Fruit fly (Drosophila melanogaster) whole organism, embryonic: Measurements from ENCODE around the gene arx.

Experiments
- CG12071 ChIP-seq: fragments of 200-800 bp; sonication (Bioruptor generic); optimal IDR thresholded peaks from 3 replicates; lab custom pipeline; 2018; ENCODE audit warnings: missing biosample characterization, mild to moderate bottlenecking, missing genetic modification characterization
- CG12104 ChIP-seq: fragments of 200-800 bp; sonication (Bioruptor generic); optimal IDR thresholded peaks from 3 replicates; lab custom pipeline; 2016; ENCODE audit warnings: missing biosample characterization, missing genetic modification characterization
- CG12219 ChIP-seq: fragments of 200-800 bp; sonication (Bioruptor generic); optimal IDR thresholded peaks from 3 replicates; lab custom pipeline; 2018; ENCODE audit warnings: missing biosample characterization, mild to moderate bottlenecking, missing genetic modification characterization
- CG12769 ChIP-seq: fragments of 200-800 bp; sonication (Bioruptor generic); optimal IDR thresholded peaks from 2 replicates; lab custom pipeline; 2019; ENCODE audit warnings: missing biosample characterization, mild to moderate bottlenecking, missing genetic modification characterization, moderate library complexity
- CG13894 ChIP-seq: fragments of 200-800 bp; sonication (Bioruptor generic); optimal IDR thresholded peaks from 3 replicates; lab custom pipeline; 2018; ENCODE audit warnings: missing biosample characterization, mild to moderate bottlenecking, missing genetic modification characterization, moderate library complexity
- CG14014 ChIP-seq: fragments of 200-800 bp; sonication (Bioruptor generic); IDR thresholded peaks from 2 replicates; pipeline ENCODE4 v1.3.6; 2022; ENCODE audit warnings: missing biosample characterization, missing genetic modification characterization
- CG17186 ChIP-seq: fragments of 200-800 bp; sonication (Bioruptor generic); optimal IDR thresholded peaks from 3 replicates; lab custom pipeline; 2017; ENCODE audit warnings: missing biosample characterization, missing genetic modification reagents, missing genetic modification characterization
- CG18011 ChIP-seq: fragments of 200-800 bp; sonication (Bioruptor generic); optimal IDR thresholded peaks from 2 replicates; lab custom pipeline; 2017; ENCODE audit warnings: missing biosample characterization, missing genetic modification characterization, mild to moderate bottlenecking, moderate library complexity, missing genotype
- CG3065 ChIP-seq: fragments of 200-800 bp; sonication (Bioruptor generic); optimal IDR thresholded peaks from 2 replicates; lab custom pipeline; 2016; ENCODE audit warnings: missing biosample characterization, missing genetic modification characterization
- CG34376 ChIP-seq: fragments of 200-800 bp; sonication (Bioruptor generic); optimal IDR thresholded peaks from 2 replicates; lab custom pipeline; 2018; ENCODE audit warnings: missing biosample characterization, mild to moderate bottlenecking, missing genetic modification characterization
- CG4424 ChIP-seq: fragments of 200-800 bp; sonication (Bioruptor generic); optimal IDR thresholded peaks from 3 replicates; lab custom pipeline; 2016; ENCODE audit warnings: missing biosample characterization, missing genetic modification characterization
- CG5953 ChIP-seq: fragments of 200-800 bp; sonication (Bioruptor generic); IDR thresholded peaks from 2 replicates; pipeline ENCODE4 v1.3.6; 2022; ENCODE audit warnings: missing biosample characterization, missing genetic modification characterization
- CG6689 ChIP-seq: fragments of 200-800 bp; sonication (Bioruptor generic); IDR thresholded peaks from 2 replicates; pipeline ENCODE4 v1.3.6; 2022; ENCODE audit warnings: missing biosample characterization, missing genetic modification characterization
- CG6791 ChIP-seq: fragments of 200-800 bp; sonication (Bioruptor generic); IDR thresholded peaks from 3 replicates; pipeline ENCODE4 v1.3.6; 2022; ENCODE audit warnings: missing biosample characterization, missing genetic modification characterization; ENCODE audit not compliant: partially characterized antibody
- CG7987 ChIP-seq: fragments of 200-800 bp; sonication (Bioruptor generic); optimal IDR thresholded peaks from 2 replicates; lab custom pipeline; 2018; ENCODE audit warnings: missing biosample characterization, mild to moderate bottlenecking, missing genetic modification characterization, moderate library complexity
- CHES-1-like ChIP-seq: fragments of 200-800 bp; sonication (Bioruptor generic); optimal IDR thresholded peaks from 2 replicates; lab custom pipeline; 2016; ENCODE audit warnings: missing biosample characterization, missing genetic modification characterization
- CTCF ChIP-seq: fragments of 200-800 bp; sonication (Bioruptor generic); optimal IDR thresholded peaks from 2 replicates; lab custom pipeline; 2017; ENCODE audit warnings: missing biosample characterization, mild to moderate bottlenecking, missing genetic modification characterization, moderate library complexity
- Dbx ChIP-seq: fragments of 200-800 bp; sonication (Bioruptor generic); IDR thresholded peaks from 3 replicates; pipeline ENCODE4 v1.3.6; 2022; ENCODE audit warnings: missing biosample characterization, missing genetic modification characterization
- Eip74EF ChIP-seq, 2 experiments: fragments of 200-800 bp in 1 of 2; fragments of >200 bp in 1 of 2; sonication (Bioruptor generic) in 1 of 2; optimal IDR thresholded peaks; 2 replicates each; lab custom pipeline; 2017 to 2019; ENCODE audit warnings: missing biosample characterization in 2 of 2, missing genetic modification characterization in 2 of 2, mild to moderate bottlenecking in 1 of 2, moderate library complexity in 1 of 2
- Fer2 ChIP-seq: fragments of 200-800 bp; sonication (Bioruptor generic); optimal IDR thresholded peaks from 2 replicates; lab custom pipeline; 2018; ENCODE audit warnings: missing biosample characterization, mild to moderate bottlenecking, missing genetic modification characterization, moderate library complexity
- MBD-R2 ChIP-seq: fragments of 200-800 bp; sonication (Bioruptor generic); IDR thresholded peaks from 2 replicates; pipeline ENCODE4 v1.3.6; 2022; ENCODE audit warnings: missing biosample characterization, missing genetic modification characterization
- MESR4 ChIP-seq: fragments of 200-800 bp; sonication (Bioruptor generic); optimal IDR thresholded peaks from 2 replicates; lab custom pipeline; 2018; ENCODE audit warnings: missing biosample characterization, mild to moderate bottlenecking, missing genetic modification characterization, moderate library complexity
- Mad ChIP-seq: fragments of 200-800 bp; sonication (Bioruptor generic); optimal IDR thresholded peaks from 2 replicates; lab custom pipeline; 2016; ENCODE audit warnings: missing biosample characterization, missing genetic modification characterization
- Meics ChIP-seq: fragments of 200-800 bp; sonication (Bioruptor generic); optimal IDR thresholded peaks from 2 replicates; lab custom pipeline; 2017; ENCODE audit warnings: missing biosample characterization, mild to moderate bottlenecking, missing genetic modification characterization
- NC2β ChIP-seq: fragments of 200-800 bp; sonication (Bioruptor generic); optimal IDR thresholded peaks from 2 replicates; lab custom pipeline; 2016; ENCODE audit warnings: missing biosample characterization, missing genetic modification characterization
- Six4 ChIP-seq: fragments of 200-800 bp; sonication (Bioruptor generic); optimal IDR thresholded peaks from 2 replicates; lab custom pipeline; 2016; ENCODE audit warnings: missing biosample characterization, missing genetic modification characterization
- ara ChIP-seq: fragments of 200-800 bp; sonication (Bioruptor generic); IDR thresholded peaks from 2 replicates; pipeline ENCODE4 v1.3.6; 2022; ENCODE audit warnings: missing biosample characterization, missing genetic modification characterization
- bbx ChIP-seq: fragments of 200-800 bp; sonication (Bioruptor generic); IDR thresholded peaks from 2 replicates; pipeline ENCODE4 v1.3.6; 2022; ENCODE audit warnings: missing biosample characterization, missing genetic modification characterization; ENCODE audit not compliant: partially characterized antibody
- bcd ChIP-seq: fragments of 200-800 bp; sonication (Bioruptor generic); optimal IDR thresholded peaks from 2 replicates; lab custom pipeline; 2017; ENCODE audit warnings: missing biosample characterization, mild to moderate bottlenecking, missing genetic modification characterization
- bsh ChIP-seq, 2 experiments: fragments of 200-800 bp; sonication (Bioruptor generic); optimal IDR thresholded peaks; 2 replicates each; lab custom pipeline; 2017 to 2018; ENCODE audit warnings: mild to moderate bottlenecking in 2 of 2, missing biosample characterization in 2 of 2, missing genetic modification characterization in 2 of 2, moderate library complexity in 1 of 2
- crc ChIP-seq: fragments of 200-800 bp; sonication (Bioruptor generic); optimal IDR thresholded peaks from 2 replicates; lab custom pipeline; 2016; ENCODE audit warnings: missing biosample characterization, missing genetic modification characterization
- cwo ChIP-seq: fragments of 200-800 bp; sonication (Bioruptor generic); optimal IDR thresholded peaks from 3 replicates; lab custom pipeline; 2017; ENCODE audit warnings: missing biosample characterization, missing genetic modification characterization, mild to moderate bottlenecking, moderate library complexity, missing genetic modification reagents
- ftz-f1 ChIP-seq: fragments of 200-800 bp; sonication (Bioruptor generic); optimal IDR thresholded peaks from 2 replicates; lab custom pipeline; 2016; ENCODE audit warnings: missing biosample characterization, missing genetic modification characterization
- fu2 ChIP-seq: fragments of 200-800 bp; sonication (Bioruptor generic); optimal IDR thresholded peaks from 2 replicates; lab custom pipeline; 2016; ENCODE audit warnings: missing biosample characterization, missing genetic modification characterization
- gcm ChIP-seq: fragments of 200-800 bp; sonication (Bioruptor generic); optimal IDR thresholded peaks from 2 replicates; lab custom pipeline; 2019; ENCODE audit warnings: missing biosample characterization, mild to moderate bottlenecking, missing genetic modification characterization, moderate library complexity
- gro ChIP-seq: fragments of 200-800 bp; sonication (Bioruptor generic); optimal IDR thresholded peaks from 2 replicates; lab custom pipeline; 2016; ENCODE audit warnings: missing biosample characterization, missing genetic modification characterization
- hbn ChIP-seq: fragments of 200-800 bp; sonication (Bioruptor generic); IDR thresholded peaks from 2 replicates; pipeline ENCODE4 v1.3.6; 2022; ENCODE audit warnings: missing biosample characterization, missing genetic modification characterization; ENCODE audit not compliant: partially characterized antibody
- knrl ChIP-seq: fragments of 200-800 bp; sonication (Bioruptor generic); IDR thresholded peaks from 3 replicates; pipeline ENCODE4 v1.3.6; 2022; ENCODE audit warnings: missing biosample characterization, missing genetic modification characterization; ENCODE audit not compliant: partially characterized antibody
- lab ChIP-seq: fragments of 200-800 bp; sonication (Bioruptor generic); optimal IDR thresholded peaks from 3 replicates; lab custom pipeline; 2017; ENCODE audit warnings: missing biosample characterization, missing genetic modification characterization, mild to moderate bottlenecking, moderate library complexity, missing genetic modification reagents
- lilli ChIP-seq: fragments of 200-800 bp; sonication (Bioruptor generic); optimal IDR thresholded peaks from 3 replicates; lab custom pipeline; 2016; ENCODE audit warnings: missing biosample characterization, missing genetic modification characterization
- lov ChIP-seq, 2 experiments: fragments of 200-800 bp in 1 of 2; fragments of >200 bp in 1 of 2; sonication (Bioruptor generic) in 1 of 2; IDR thresholded peaks in 1 of 2; optimal IDR thresholded peaks in 1 of 2; 2 replicates in 1 of 2; 3 replicates in 1 of 2; pipeline versions ENCODE4 v1.3.6 to Lab custom; 2017 to 2022; ENCODE audit warnings: missing biosample characterization in 1 of 2, missing genetic modification characterization in 1 of 2
- mld ChIP-seq: fragments of 200-800 bp; sonication (Bioruptor generic); IDR thresholded peaks from 3 replicates; pipeline ENCODE4 v1.3.6; 2022; ENCODE audit warnings: missing biosample characterization, missing genetic modification characterization; ENCODE audit not compliant: partially characterized antibody
- nau ChIP-seq: fragments of 200-800 bp; sonication (Bioruptor generic); optimal IDR thresholded peaks from 3 replicates; lab custom pipeline; 2017; ENCODE audit warnings: missing biosample characterization, mild to moderate bottlenecking, missing genetic modification characterization, missing genetic modification reagents
- rib ChIP-seq: fragments of 200-800 bp; sonication (Bioruptor generic); IDR thresholded peaks from 2 replicates; pipeline ENCODE4 v1.3.6; 2022; ENCODE audit warnings: missing biosample characterization, missing genetic modification characterization
- sd ChIP-seq: fragments of 200-800 bp; sonication (Bioruptor generic); optimal IDR thresholded peaks from 3 replicates; lab custom pipeline; 2018; ENCODE audit warnings: missing biosample characterization, mild to moderate bottlenecking, missing genetic modification characterization, moderate library complexity
- sens ChIP-seq: fragments of 200-800 bp; sonication (Bioruptor generic); peaks from one replicate; lab custom pipeline; 2016; ENCODE audit warnings: missing biosample characterization, missing genetic modification characterization
- sim ChIP-seq: fragments of 200-800 bp; sonication (Bioruptor generic); IDR thresholded peaks from 2 replicates; pipeline ENCODE4 v1.3.6; 2022; ENCODE audit warnings: missing biosample characterization, missing genetic modification characterization
- vvl ChIP-seq: fragments of 200-800 bp; sonication (Bioruptor generic); IDR thresholded peaks from 2 replicates; pipeline ENCODE4 v1.3.6; 2022; ENCODE audit warnings: missing biosample characterization, missing genetic modification characterization
- z ChIP-seq: fragments of 200-800 bp; sonication (Bioruptor generic); IDR thresholded peaks from 3 replicates; pipeline ENCODE4 v1.3.6; 2022; ENCODE audit warnings: missing biosample characterization, missing genetic modification characterization
- zfh1 ChIP-seq: fragments of 200-800 bp; sonication (Bioruptor generic); IDR thresholded peaks from 3 replicates; pipeline ENCODE4 v1.3.6; 2022; ENCODE audit warnings: missing biosample characterization, missing genetic modification characterization

arx gene

dm6 chr3L:18898086-18898470 is 3.3 kb downstream of the arx start, which contains the start of gene CG3902 (continued):
- TF ChIP-seq CG18011 (GFP tag; lab: Kevin White, UChicago) (peak; percentile 19), CG12071 (GFP tag; lab: Kevin White, UChicago) (peak; percentile 37), mld (GFP tag; lab: Robert Waterston, UW) (0 out of 3 replicates have a peak, but pooled peaks have one; percentile 56), CG5953 (GFP tag; lab: Robert Waterston, UW) (peak; percentile 67), CG12769 (tag; lab: Kevin White, UChicago) (peak; percentile 82), CG6791 (GFP tag; lab: Robert Waterston, UW) (peak; percentile 28; the same call in 1 of the 3 replicates), bsh (GFP tag; optimal IDR thresholded peaks at IDR 0.05; lab: Kevin White, UChicago) (peak in 1 of 2 experiments; percentile 32), CG17186 (GFP tag; lab: Kevin White, UChicago) (no peak), Fer2 (tag; lab: Kevin White, UChicago) (no peak), nau (no peak), bcd (GFP tag; lab: Kevin White, UChicago) (no peak), cwo (peak; percentile 76), vvl (GFP tag; lab: Robert Waterston, UW) (peak; percentile 71), CG4424 (GFP tag; lab: Kevin White, UChicago) (no peak), CG13894 (tag; lab: Kevin White, UChicago) (peak; percentile 10), bbx (peak; percentile 59; the same call in 1 of the 2 replicates), Dbx (GFP tag; lab: Robert Waterston, UW) (peak; percentile 36; the same call in 1 of the 3 replicates), CG12104 (GFP tag; lab: Kevin White, UChicago) (no peak), knrl (GFP tag; lab: Robert Waterston, UW) (no peak), crc (GFP tag; lab: Kevin White, UChicago) (no peak), sim (GFP tag; lab: Robert Waterston, UW) (no peak), z (GFP tag; lab: Robert Waterston, UW) (no peak), Meics (GFP tag; lab: Kevin White, UChicago) (peak; percentile 46), gro (GFP tag; lab: Kevin White, UChicago) (peak; percentile 56), Mad (no peak), CG12219 (peak; percentile 1), sd (tag; lab: Kevin White, UChicago) (peak; percentile 7), ara (no peak), rib (GFP tag; lab: Robert Waterston, UW) (peak; percentile 61; the same call in 1 of the 2 replicates), hbn (no peak), CG34376 (peak; percentile 72), Six4 (no peak), lov (optimal IDR thresholded peaks at IDR 0.05; lab: Kevin White, UChicago) (no peak), lov (GFP tag; IDR thresholded peaks at IDR 0.05; lab: Robert Waterston, UW) (peak; percentile 71; the same call in 2 of the 3 replicates), CG3065 (GFP tag; lab: Kevin White, UChicago) (peak; percentile 19), lab (peak; percentile 65), CHES-1-like (GFP tag; lab: Kevin White, UChicago) (peak; percentile 28), Eip74EF (GFP tag; optimal IDR thresholded peaks at IDR 0.05; lab: Kevin White, UChicago) (peak in 1 of 2 experiments; percentile 19), CTCF (peak; percentile 48), CG14014 (GFP tag; lab: Robert Waterston, UW) (no peak), fu2 (GFP tag; lab: Kevin White, UChicago) (no peak), CG7987 (no peak), NC2β (GFP tag; lab: Kevin White, UChicago) (no peak), gcm (GFP tag; lab: Kevin White, UChicago) (no peak), ftz-f1 (GFP tag; lab: Kevin White, UChicago) (peak; percentile 55), zfh1 (GFP tag; lab: Robert Waterston, UW) (0 out of 3 replicates have a peak, but pooled peaks have one; percentile 26), MESR4 (GFP tag; lab: Kevin White, UChicago) (peak; percentile 42), CG6689 (GFP tag; lab: Robert Waterston, UW) (no peak), lilli (GFP tag; lab: Kevin White, UChicago) (peak; percentile 70), sens (GFP tag; lab: Kevin White, UChicago) (peak; percentile 74), MBD-R2 (GFP tag; lab: Robert Waterston, UW) (0 out of 2 replicates have a peak, but pooled peaks have one; percentile 8)
